Worm (Caenorhabditis elegans) whole organism, L2 larva: ENCODE results near the gene F09E5.3.

Source experiments
- lin-11 ChIP-seq: fragments of 150-350 bp; sonication (generic microtip); optimal IDR thresholded peaks from 2 replicates; lab custom pipeline; 2014; ENCODE audit warnings: missing biosample characterization, missing genetic modification characterization, inconsistent platforms, mixed read lengths
- lin-13 ChIP-seq: fragments of 150-350 bp; optimal IDR thresholded peaks from 2 replicates; lab custom pipeline; 2014; ENCODE audit warnings: missing biosample characterization, missing genetic modification reagents, missing genetic modification characterization
- lsy-2 ChIP-seq, 2 experiments: fragments of 150-350 bp in 1 of 2; sonication (generic microtip) in 1 of 2; optimal IDR thresholded peaks; 2 replicates each; lab custom pipeline; 2014 to 2017; ENCODE audit warnings: missing biosample characterization in 2 of 2, missing genetic modification characterization in 2 of 2
- nhr-10 ChIP-seq: sonication (generic microtip); optimal IDR thresholded peaks from 2 replicates; lab custom pipeline; 2017; ENCODE audit warnings: missing biosample characterization, missing genetic modification characterization
- unc-62 ChIP-seq: fragments of 150-350 bp; optimal IDR thresholded peaks from 2 replicates; lab custom pipeline; 2014; ENCODE audit warnings: missing biosample characterization, missing genetic modification reagents, missing genetic modification characterization
- zag-1 ChIP-seq: fragments of 150-350 bp; optimal IDR thresholded peaks from 2 replicates; lab custom pipeline; 2014; ENCODE audit warnings: missing biosample characterization, missing genetic modification characterization
- ztf-11 ChIP-seq: sonication (generic microtip); optimal IDR thresholded peaks from 2 replicates; lab custom pipeline; 2017; ENCODE audit warnings: missing biosample characterization, missing genetic modification characterization

- TF ChIP-seq zag-1 (tag; lab: Kevin White, UChicago) = no peak
- TF ChIP-seq nhr-10 (tag; lab: Kevin White, UChicago) = no peak
- no peak for TF ChIP-seq ztf-11 (tag; lab: Kevin White, UChicago)
- peak in 1 of 2 experiments; percentile 2 for TF ChIP-seq lsy-2 (tag; optimal IDR thresholded peaks at IDR 0.05; lab: Kevin White, UChicago)
- no peak for TF ChIP-seq lin-13 (GFP tag; lab: Kevin White, UChicago)
- TF ChIP-seq lin-11 (tag; lab: Kevin White, UChicago) = no peak
- TF ChIP-seq unc-62 (GFP tag; lab: Kevin White, UChicago) = no peak
Observed at ce11 chrII:5328912-5329311, 44.9 kb upstream of the F09E5.3 start.
